Fruit fly (Drosophila melanogaster) S2 (cell line): ENCODE results near the gene CG6310.

Experiments
- CG8478 ChIP-seq: fragments of >200 bp; optimal IDR thresholded peaks from 2 replicates; lab custom pipeline; 2018
- CTCF ChIP-seq, 2 experiments: fragments of >200 bp; optimal IDR thresholded peaks; 2 replicates each; lab custom pipeline; 2018

dm6 chr3L:11046559-11046958 is 23.1 kb downstream of the CG6310 start:
- TF ChIP-seq CTCF (optimal IDR thresholded peaks at IDR 0.05; lab: Kevin White, UChicago) (no peak), CG8478 (no peak)
